Worm (Caenorhabditis elegans): Measurements from ENCODE around the gene srlf-5.

DNA sequence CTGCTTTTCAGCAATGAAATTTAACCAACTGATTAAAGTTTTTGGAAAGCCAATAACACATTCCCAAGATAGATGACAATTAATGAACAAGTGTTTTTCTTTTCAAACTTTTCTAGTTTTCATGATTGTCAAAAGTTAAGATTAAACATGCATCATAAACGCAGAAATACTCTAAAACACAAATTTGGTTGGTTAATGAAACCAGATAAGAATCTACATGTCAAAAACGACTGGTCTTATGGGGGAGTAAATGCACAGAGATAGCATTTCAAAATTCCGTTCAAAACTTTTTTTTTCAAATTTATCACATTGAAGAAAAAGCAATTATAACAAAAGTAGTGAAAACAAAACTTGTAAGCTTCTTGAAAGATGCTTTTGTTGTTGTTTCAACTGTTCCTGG is 22.9 kb downstream of the srlf-5 start:
- TF ChIP-seq nfya-1 (tag; optimal IDR thresholded peaks at IDR 0.05; ENCODE audit: insufficient read depth) (no peak), eor-1 (tag; optimal IDR thresholded peaks at IDR 0.05) (no peak), pqm-1 (tag; optimal IDR thresholded peaks at IDR 0.05) (no peak)

All from whole organism, L3 larva.